Worm (Caenorhabditis elegans): ENCODE data around the gene C14A4.9.

C14A4.9 gene

ce11 chrII:10602184-10602583 is 3.0 kb downstream of the C14A4.9 start, which contains the start of gene srv-2:
TSS of gene srv-2 (minus strand) at chrII:10602284.
- TF ChIP-seq nhr-77 (tag; optimal IDR thresholded peaks at IDR 0.05) (no peak), sma-9 (GFP tag; optimal IDR thresholded peaks at IDR 0.05) (no peak), sma-9 (tag; optimal IDR thresholded peaks at IDR 0.05) (no peak), elt-3 (tag; optimal IDR thresholded peaks at IDR 0.05) (no peak), elt-1 (tag; optimal IDR thresholded peaks at IDR 0.05) (no peak), snpc-4 (tag; optimal IDR thresholded peaks at IDR 0.05) (no peak), crh-2 (tag; optimal IDR thresholded peaks at IDR 0.05) (no peak), nhr-23 (tag; optimal IDR thresholded peaks at IDR 0.05) (no peak), lin-13 (GFP tag; optimal IDR thresholded peaks at IDR 0.05) (no peak), ztf-11 (tag; optimal IDR thresholded peaks at IDR 0.05) (no peak), R02D3.7 (tag; optimal IDR thresholded peaks at IDR 0.05) (no peak), ZK546.5 (tag; optimal IDR thresholded peaks at IDR 0.05) (no peak), nhr-21 (tag; optimal IDR thresholded peaks at IDR 0.05) (no peak), lin-39 (tag; optimal IDR thresholded peaks at IDR 0.05) (no peak), nhr-237 (tag; optimal IDR thresholded peaks at IDR 0.05) (no peak), F13H6.1 (tag; optimal IDR thresholded peaks at IDR 0.05) (no peak), unc-39 (tag; optimal IDR thresholded peaks at IDR 0.05) (no peak), ztf-1 (GFP tag; conservative IDR thresholded peaks at IDR 0.05) (no peak)

ce11 chrII:10603560-10603959 is 4.4 kb downstream of the C14A4.9 start:
- TF ChIP-seq nhr-21 (tag; optimal IDR thresholded peaks at IDR 0.05) (no peak), ztf-4 (tag; optimal IDR thresholded peaks at IDR 0.05) (no peak), ceh-82 (tag; optimal IDR thresholded peaks at IDR 0.05) (no peak), gmeb-1 (tag; optimal IDR thresholded peaks at IDR 0.05) (no peak), sem-4 (tag; optimal IDR thresholded peaks at IDR 0.05) (no peak), fos-1 (tag; optimal IDR thresholded peaks at IDR 0.05) (no peak), mbf-1 (tag; optimal IDR thresholded peaks at IDR 0.05) (no peak), C34F6.9 (tag; optimal IDR thresholded peaks at IDR 0.05) (no peak), Y55F3AM.14 (GFP tag; optimal IDR thresholded peaks at IDR 0.05) (no peak), ztf-1 (GFP tag; conservative IDR thresholded peaks at IDR 0.05) (no peak), nhr-25 (tag; optimal IDR thresholded peaks at IDR 0.05) (no peak), sma-3 (GFP tag; optimal IDR thresholded peaks at IDR 0.05) (no peak), mab-5 (tag; optimal IDR thresholded peaks at IDR 0.05) (no peak), dmd-4 (tag; optimal IDR thresholded peaks at IDR 0.05) (no peak), lsy-2 (tag; optimal IDR thresholded peaks at IDR 0.05) (no peak), sma-9 (GFP tag; optimal IDR thresholded peaks at IDR 0.05) (no peak), sma-9 (tag; optimal IDR thresholded peaks at IDR 0.05) (no peak), lin-39 (tag; optimal IDR thresholded peaks at IDR 0.05) (no peak), crh-2 (tag; optimal IDR thresholded peaks at IDR 0.05) (no peak), nhr-237 (tag; optimal IDR thresholded peaks at IDR 0.05) (no peak)

- no peak for TF ChIP-seq peb-1 (tag; optimal IDR thresholded peaks at IDR 0.05)
- no peak for TF ChIP-seq sma-9 (GFP tag; optimal IDR thresholded peaks at IDR 0.05)
- TF ChIP-seq sma-9 (tag; optimal IDR thresholded peaks at IDR 0.05): no peak
- no peak for TF ChIP-seq elt-3 (tag; optimal IDR thresholded peaks at IDR 0.05)
- no peak for TF ChIP-seq sma-3 (GFP tag; optimal IDR thresholded peaks at IDR 0.05)
- TF ChIP-seq ama-1 (optimal IDR thresholded peaks at IDR 0.05): no peak
- no peak for TF ChIP-seq ceh-16 (tag; optimal IDR thresholded peaks at IDR 0.05)
Observed at ce11 chrII:10605512-10605911, 6.4 kb downstream of the C14A4.9 start, which contains the start of gene taf-13. TSS of gene taf-13 (minus strand) at chrII:10605612.

- no peak for TF ChIP-seq mab-5 (tag; optimal IDR thresholded peaks at IDR 0.05)
- TF ChIP-seq nhr-21 (tag; optimal IDR thresholded peaks at IDR 0.05): no peak
- TF ChIP-seq nhr-25 (tag; optimal IDR thresholded peaks at IDR 0.05): no peak
- no peak for TF ChIP-seq mbf-1 (tag; optimal IDR thresholded peaks at IDR 0.05)
- no peak for TF ChIP-seq skn-1 (tag; optimal IDR thresholded peaks at IDR 0.05)
- TF ChIP-seq nhr-77 (tag; optimal IDR thresholded peaks at IDR 0.05): no peak
- TF ChIP-seq nhr-12 (tag; optimal IDR thresholded peaks at IDR 0.05): no peak
- no peak for TF ChIP-seq F13H6.1 (tag; optimal IDR thresholded peaks at IDR 0.05)
- TF ChIP-seq lin-39 (tag; optimal IDR thresholded peaks at IDR 0.05): no peak
- peak; percentile 63 for TF ChIP-seq fos-1 (tag; optimal IDR thresholded peaks at IDR 0.05)
- no peak for TF ChIP-seq ztf-1 (GFP tag; conservative IDR thresholded peaks at IDR 0.05)
- TF ChIP-seq peb-1 (tag; optimal IDR thresholded peaks at IDR 0.05): no peak
- TF ChIP-seq aly-2 (tag; optimal IDR thresholded peaks at IDR 0.05): no peak
- TF ChIP-seq C34F6.9 (tag; optimal IDR thresholded peaks at IDR 0.05): peak; percentile 52
- no peak for TF ChIP-seq ama-1 (optimal IDR thresholded peaks at IDR 0.05)
- peak; percentile 76 for TF ChIP-seq unc-55 (GFP tag; optimal IDR thresholded peaks at IDR 0.05)
- no peak for TF ChIP-seq nhr-23 (tag; optimal IDR thresholded peaks at IDR 0.05)
- TF ChIP-seq sma-9 (GFP tag; optimal IDR thresholded peaks at IDR 0.05): no peak
- no peak for TF ChIP-seq sma-9 (tag; optimal IDR thresholded peaks at IDR 0.05)
- TF ChIP-seq crh-2 (tag; optimal IDR thresholded peaks at IDR 0.05): no peak
- no peak for TF ChIP-seq nhr-11 (tag; optimal IDR thresholded peaks at IDR 0.05)
- no peak for TF ChIP-seq nhr-10 (tag; optimal IDR thresholded peaks at IDR 0.05)
- no peak for TF ChIP-seq Y55F3AM.14 (GFP tag; optimal IDR thresholded peaks at IDR 0.05)
- no peak for TF ChIP-seq mdl-1 (tag; optimal IDR thresholded peaks at IDR 0.05)
- TF ChIP-seq blmp-1 (tag; optimal IDR thresholded peaks at IDR 0.05; ENCODE audit: insufficient read depth): peak; percentile 61
- TF ChIP-seq zag-1 (tag; optimal IDR thresholded peaks at IDR 0.05): no peak
- peak in 1 of 2 experiments; percentile 58 for TF ChIP-seq lsy-2 (tag; optimal IDR thresholded peaks at IDR 0.05)
- no peak for TF ChIP-seq lin-11 (tag; optimal IDR thresholded peaks at IDR 0.05)
- TF ChIP-seq unc-62 (GFP tag; optimal IDR thresholded peaks at IDR 0.05): no peak
- no peak for TF ChIP-seq nhr-237 (tag; optimal IDR thresholded peaks at IDR 0.05)
Observed at ce11 chrII:10607238-10607961, 8.3 kb downstream of the C14A4.9 start, which contains the start of gene ccm-3. TSS of gene ccm-3 (minus strand) at chrII:10607275.

Measured in whole organism, L2 larva.